Fruit fly (Drosophila melanogaster): ENCODE measurements around the gene pira.

pira gene

DNA sequence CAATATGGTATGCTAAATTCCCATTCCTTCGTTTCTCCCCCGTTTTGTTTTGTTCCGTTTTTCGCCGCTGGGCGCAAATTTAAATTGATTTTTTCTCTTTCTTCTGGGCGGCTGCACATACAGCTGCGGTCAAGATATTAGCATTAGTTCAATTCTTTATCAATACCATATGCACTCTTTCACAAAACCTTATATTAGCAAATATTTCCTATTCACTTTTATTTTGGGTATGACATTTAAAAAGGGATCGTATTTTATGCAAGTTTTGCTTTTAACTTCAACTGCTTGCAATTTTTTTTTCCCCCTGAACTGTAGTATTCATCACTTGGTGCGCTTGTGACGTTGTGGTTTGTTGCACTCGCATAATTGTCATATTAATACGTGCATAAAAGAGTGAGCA, 2.9 kb upstream of the pira start (continued):
- TF ChIP-seq CG10979 (tag; optimal IDR thresholded peaks at IDR 0.05): peak; percentile 9
- peak; percentile 50; the same call in 1 of the 2 replicates for TF ChIP-seq Xrp1 (GFP tag; IDR thresholded peaks at IDR 0.05)
- no peak for TF ChIP-seq slou (GFP tag; optimal IDR thresholded peaks at IDR 0.05)
- TF ChIP-seq mam (GFP tag; optimal IDR thresholded peaks at IDR 0.05): peak; percentile 6
- no peak for TF ChIP-seq fd64A (GFP tag; optimal IDR thresholded peaks at IDR 0.05)
- TF ChIP-seq bsh (GFP tag; optimal IDR thresholded peaks at IDR 0.05): peak in 1 of 2 experiments; percentile 31
- peak; percentile 55 for TF ChIP-seq Med (GFP tag)
- peak; percentile 25; the same call in 1 of the 2 replicates for TF ChIP-seq stc (GFP tag; IDR thresholded peaks at IDR 0.05)
- TF ChIP-seq crc (GFP tag; optimal IDR thresholded peaks at IDR 0.05): no peak
- no peak for TF ChIP-seq CG2712 (tag; optimal IDR thresholded peaks at IDR 0.05)
- peak; percentile 27 for TF ChIP-seq Oli (tag; optimal IDR thresholded peaks at IDR 0.05)
- no peak for TF ChIP-seq grau (tag; optimal IDR thresholded peaks at IDR 0.05)
- TF ChIP-seq CG11696 (GFP tag; IDR thresholded peaks at IDR 0.05): peak; percentile 88
- peak; percentile 5 for TF ChIP-seq az2 (GFP tag; optimal IDR thresholded peaks at IDR 0.05)
- TF ChIP-seq CG9437 (GFP tag; optimal IDR thresholded peaks at IDR 0.05): peak; percentile 24
- peak; percentile 5 for TF ChIP-seq PHDP (tag; optimal IDR thresholded peaks at IDR 0.05)
- 0 out of 3 replicates have a peak, but pooled peaks have one; percentile 15 for TF ChIP-seq so (GFP tag; IDR thresholded peaks at IDR 0.05)
- TF ChIP-seq row (GFP tag; IDR thresholded peaks at IDR 0.05): 0 out of 3 replicates have a peak, but pooled peaks have one; percentile 8
- peak in 1 of 2 experiments; percentile 59 for TF ChIP-seq eve (GFP tag; optimal IDR thresholded peaks at IDR 0.05)
- TF ChIP-seq CG17359 (tag; optimal IDR thresholded peaks at IDR 0.05): peak; percentile 33
- TF ChIP-seq Lpt (GFP tag; optimal IDR thresholded peaks at IDR 0.05): no peak
- TF ChIP-seq dmrt99B (tag; optimal IDR thresholded peaks at IDR 0.05): no peak
- peak; percentile 28 for TF ChIP-seq CG2120 (GFP tag; optimal IDR thresholded peaks at IDR 0.05)
- TF ChIP-seq CG1529 (GFP tag; optimal IDR thresholded peaks at IDR 0.05): no peak
- TF ChIP-seq ssp (GFP tag; IDR thresholded peaks at IDR 0.05): no peak

- TF ChIP-seq dati (GFP tag; IDR thresholded peaks at IDR 0.05) (no peak), bsh (GFP tag; optimal IDR thresholded peaks at IDR 0.05) (no peak), Trl (optimal IDR thresholded peaks at IDR 0.05) (peak in 1 of 2 experiments; percentile 27), Trl (GFP tag; optimal IDR thresholded peaks at IDR 0.05) (no peak), Dip3 (GFP tag; optimal IDR thresholded peaks at IDR 0.05) (no peak), ERR (GFP tag; optimal IDR thresholded peaks at IDR 0.05) (no peak), CG17328 (GFP tag; IDR thresholded peaks at IDR 0.05) (no peak), CG18599 (GFP tag; optimal IDR thresholded peaks at IDR 0.05) (peak; percentile 54), Spps (tag; optimal IDR thresholded peaks at IDR 0.05) (no peak), Hey (tag; optimal IDR thresholded peaks at IDR 0.05) (no peak), luna (GFP tag; optimal IDR thresholded peaks at IDR 0.05) (no peak), jing (GFP tag; optimal IDR thresholded peaks at IDR 0.05) (no peak), gem (tag; optimal IDR thresholded peaks at IDR 0.05) (peak; percentile 14), sens (GFP tag) (peak; percentile 29), Med (GFP tag) (peak; percentile 28), CG11504 (tag; optimal IDR thresholded peaks at IDR 0.05) (peak; percentile 5), zen (tag; optimal IDR thresholded peaks at IDR 0.05) (no peak), CG2678 (tag; optimal IDR thresholded peaks at IDR 0.05) (peak; percentile 8), CG3281 (GFP tag; optimal IDR thresholded peaks at IDR 0.05) (peak; percentile 12), eyg (GFP tag; optimal IDR thresholded peaks at IDR 0.05) (no peak), Nf-YB (GFP tag; optimal IDR thresholded peaks at IDR 0.05) (no peak), Xbp1 (GFP tag; optimal IDR thresholded peaks at IDR 0.05) (no peak), chif (GFP tag; optimal IDR thresholded peaks at IDR 0.05) (no peak), az2 (GFP tag; optimal IDR thresholded peaks at IDR 0.05) (no peak), CG8924 (tag; optimal IDR thresholded peaks at IDR 0.05) (peak; percentile 26), tap (tag; optimal IDR thresholded peaks at IDR 0.05) (peak; percentile 31), bowl (GFP tag; IDR thresholded peaks at IDR 0.05) (no peak)
These were observed 2.3 kb upstream of the pira start for dm6 chrX:12765736-12766135.

Measured in whole organism, embryonic.